Worm (Caenorhabditis elegans) whole organism, late embryonic: ENCODE measurements around the gene F13E9.13.

Experiments
- C08G9.2 ChIP-seq: sonication (generic microtip); optimal IDR thresholded peaks from 2 replicates; lab custom pipeline; 2016; ENCODE audit warnings: mild to moderate bottlenecking, missing genetic modification characterization, moderate library complexity, missing compliant biosample characterization
- C38D4.7 ChIP-seq: fragments of 200-800 bp; sonication (Bioruptor generic); optimal IDR thresholded peaks from 2 replicates; lab custom pipeline; 2018; ENCODE audit warnings: mild to moderate bottlenecking, missing genetic modification characterization, moderate library complexity, missing compliant biosample characterization
- F13H6.1 ChIP-seq: sonication (generic microtip); optimal IDR thresholded peaks from 2 replicates; lab custom pipeline; 2016; ENCODE audit warnings: missing genetic modification characterization, missing compliant biosample characterization
- K02D7.2 ChIP-seq: sonication (generic microtip); optimal IDR thresholded peaks from 2 replicates; lab custom pipeline; 2017; ENCODE audit warnings: mild to moderate bottlenecking, missing genetic modification characterization, missing compliant biosample characterization
- T23F11.4 ChIP-seq: fragments of 200-800 bp; sonication (Bioruptor generic); optimal IDR thresholded peaks from 2 replicates; lab custom pipeline; 2018; ENCODE audit warnings: mild to moderate bottlenecking, missing genetic modification characterization, missing compliant biosample characterization
- Y22D7AL.16 ChIP-seq: sonication (generic microtip); optimal IDR thresholded peaks from 2 replicates; lab custom pipeline; 2016; ENCODE audit warnings: missing genetic modification characterization, missing compliant biosample characterization
- ahr-1 ChIP-seq: sonication (generic microtip); optimal IDR thresholded peaks from 2 replicates; lab custom pipeline; 2016; ENCODE audit warnings: missing genetic modification characterization, missing compliant biosample characterization
- ceh-14 ChIP-seq: sonication (generic microtip); optimal IDR thresholded peaks from 2 replicates; lab custom pipeline; 2016; ENCODE audit warnings: missing genotype, missing genetic modification characterization, missing compliant biosample characterization
- ceh-18 ChIP-seq: sonication (generic microtip); optimal IDR thresholded peaks from 2 replicates; lab custom pipeline; 2016; ENCODE audit warnings: missing genetic modification characterization, missing compliant biosample characterization
- ceh-19 ChIP-seq: fragments of 200-800 bp; sonication (Bioruptor generic); optimal IDR thresholded peaks from 2 replicates; lab custom pipeline; 2018; ENCODE audit warnings: mild to moderate bottlenecking, missing genetic modification characterization, missing compliant biosample characterization
- ceh-2 ChIP-seq: sonication (generic microtip); optimal IDR thresholded peaks from 2 replicates; lab custom pipeline; 2016; ENCODE audit warnings: missing genotype, missing genetic modification characterization, missing compliant biosample characterization
- ceh-22 ChIP-seq: sonication (generic microtip); optimal IDR thresholded peaks from 2 replicates; lab custom pipeline; 2017; ENCODE audit warnings: missing biosample characterization, missing genetic modification characterization
- ceh-24 ChIP-seq: sonication (generic microtip); optimal IDR thresholded peaks from 2 replicates; lab custom pipeline; 2016; ENCODE audit warnings: mild to moderate bottlenecking, missing genetic modification characterization, missing compliant biosample characterization
- ceh-30 ChIP-seq: fragments of 150-350 bp; optimal IDR thresholded peaks from 2 replicates; lab custom pipeline; 2014; ENCODE audit warnings: missing biosample characterization, missing genetic modification characterization
- ceh-31 ChIP-seq: sonication (generic microtip); optimal IDR thresholded peaks from 2 replicates; lab custom pipeline; 2016; ENCODE audit warnings: missing genetic modification characterization, missing compliant biosample characterization
- ceh-6 ChIP-seq: fragments of 200-800 bp; sonication (Bioruptor generic); optimal IDR thresholded peaks from 2 replicates; lab custom pipeline; 2018; ENCODE audit warnings: mild to moderate bottlenecking, missing genetic modification characterization, missing compliant biosample characterization
- ceh-9 ChIP-seq: sonication (generic microtip); optimal IDR thresholded peaks from 2 replicates; lab custom pipeline; 2016; ENCODE audit warnings: mild to moderate bottlenecking, missing genetic modification characterization, inconsistent platforms, missing compliant biosample characterization
- ets-4 ChIP-seq: sonication (generic microtip); optimal IDR thresholded peaks from 2 replicates; lab custom pipeline; 2016; ENCODE audit warnings: missing genetic modification characterization, missing compliant biosample characterization
- fax-1 ChIP-seq: sonication (generic microtip); optimal IDR thresholded peaks from 2 replicates; lab custom pipeline; 2016; ENCODE audit warnings: missing genotype, missing genetic modification characterization, missing compliant biosample characterization
- hlh-6 ChIP-seq: sonication (generic microtip); optimal IDR thresholded peaks from 2 replicates; lab custom pipeline; 2016; ENCODE audit warnings: missing genotype, missing genetic modification characterization, missing compliant biosample characterization
- nfya-1 ChIP-seq: sonication (generic microtip); optimal IDR thresholded peaks from 2 replicates; lab custom pipeline; 2017; ENCODE audit warnings: missing genetic modification characterization, mild to moderate bottlenecking, missing compliant biosample characterization, antibody characterized with exemption, moderate library complexity
- pag-3 ChIP-seq: sonication (generic microtip); optimal IDR thresholded peaks from 2 replicates; lab custom pipeline; 2016; ENCODE audit warnings: missing compliant biosample characterization, missing genetic modification characterization, borderline replicate concordance
- pha-4 ChIP-seq: fragments of 150-350 bp; optimal IDR thresholded peaks from 2 replicates; lab custom pipeline; 2018; ENCODE audit warnings: missing biosample characterization, missing genetic modification reagents, missing genetic modification characterization
- pros-1 ChIP-seq: fragments of 150-350 bp; optimal IDR thresholded peaks from 2 replicates; lab custom pipeline; 2014; ENCODE audit warnings: missing biosample characterization, missing genetic modification reagents, missing genetic modification characterization
- ref-2 ChIP-seq: sonication (generic microtip); optimal IDR thresholded peaks from 2 replicates; lab custom pipeline; 2016; ENCODE audit warnings: missing genetic modification characterization, missing compliant biosample characterization
- rnt-1 ChIP-seq: sonication (generic microtip); optimal IDR thresholded peaks from 2 replicates; lab custom pipeline; 2016; ENCODE audit warnings: missing genetic modification characterization, missing compliant biosample characterization
- sdc-2 ChIP-seq: sonication (generic microtip); optimal IDR thresholded peaks from 2 replicates; lab custom pipeline; 2016; ENCODE audit warnings: missing genotype, missing genetic modification characterization, missing compliant biosample characterization
- sox-2 ChIP-seq: fragments of 200-800 bp; sonication (Bioruptor generic); IDR thresholded peaks from 2 replicates; pipeline ENCODE4 v1.3.6; 2022; ENCODE audit warnings: missing genetic modification reagents, missing genetic modification characterization, missing compliant biosample characterization
- sox-4 ChIP-seq: sonication (generic microtip); optimal IDR thresholded peaks from 2 replicates; lab custom pipeline; 2017; ENCODE audit warnings: mild to moderate bottlenecking, missing genetic modification characterization, inconsistent platforms, missing compliant biosample characterization
- syd-9 ChIP-seq: sonication (generic microtip); optimal IDR thresholded peaks from 2 replicates; lab custom pipeline; 2016; ENCODE audit warnings: mild to moderate bottlenecking, missing genetic modification characterization, moderate library complexity, missing compliant biosample characterization
- tbx-7 ChIP-seq: sonication (generic microtip); optimal IDR thresholded peaks from 2 replicates; lab custom pipeline; 2016; ENCODE audit warnings: missing genotype, missing genetic modification characterization, missing compliant biosample characterization
- unc-3 ChIP-seq, 2 experiments: fragments of 200-800 bp in 1 of 2; sonication (Bioruptor generic) in 1 of 2; sonication (generic microtip) in 1 of 2; conservative IDR thresholded peaks in 1 of 2; optimal IDR thresholded peaks in 1 of 2; 2 replicates each; pipeline versions ENCODE4 v1.3.6 to Lab custom; 2016 to 2022; ENCODE audit warnings: missing compliant biosample characterization in 2 of 2, missing genetic modification characterization in 2 of 2, missing genetic modification reagents in 1 of 2
- ztf-16 ChIP-seq: sonication (generic microtip); optimal IDR thresholded peaks from 2 replicates; lab custom pipeline; 2017; ENCODE audit warnings: missing genetic modification characterization, missing compliant biosample characterization

The F13E9.13 gene

ce11 chrIV:10900083-10900482, 18.7 kb downstream of the F13E9.13 start, which contains the start of gene srlf-30:
Gene srlf-30 (plus strand): TSS chrIV:10900383.
- TF ChIP-seq ceh-6: no peak
- TF ChIP-seq fax-1 (tag; lab: Kevin White, UChicago): no peak
- TF ChIP-seq ceh-24: no peak
- no peak for TF ChIP-seq syd-9 (tag; lab: Kevin White, UChicago)
- TF ChIP-seq sox-2 (GFP tag; lab: Robert Waterston, UW): no peak

ce11 chrIV:10902476-10902875, 21.1 kb downstream of the F13E9.13 start:
- TF ChIP-seq ceh-14 (no peak), ztf-16 (tag; lab: Kevin White, UChicago) (no peak), sdc-2 (tag; lab: Kevin White, UChicago) (no peak), ceh-22 (tag; lab: Kevin White, UChicago) (no peak), T23F11.4 (GFP tag; lab: Kevin White, UChicago) (no peak), nfya-1 (tag; lab: Kevin White, UChicago) (no peak), sox-4 (tag; lab: Kevin White, UChicago) (no peak), ceh-18 (tag; lab: Kevin White, UChicago) (no peak)

DNA sequence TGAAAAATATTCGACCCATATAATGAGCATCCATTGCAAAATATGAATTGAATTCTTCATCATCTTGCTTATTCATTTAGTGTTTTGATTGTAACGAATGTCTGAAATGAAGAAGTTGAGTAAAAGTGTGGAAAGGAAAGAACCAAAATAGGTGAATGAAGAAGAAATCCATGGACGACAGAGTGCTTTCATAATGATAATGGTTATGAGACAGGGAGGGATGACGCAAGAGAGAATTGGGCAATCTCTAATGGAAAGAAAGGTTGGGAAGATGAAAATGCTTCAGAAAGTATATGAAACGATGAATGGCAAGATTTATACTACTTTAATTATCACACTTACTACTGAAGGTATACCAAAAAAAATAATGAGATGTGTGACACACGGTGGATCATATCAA, 22.9 kb downstream of the F13E9.13 start, which contains the start of gene ZK596.3:
ZK596.3 (minus strand) TSS at position 101 of the 400 bp plus-strand sequence.
- TF ChIP-seq T23F11.4 (GFP tag; lab: Kevin White, UChicago) (no peak), sox-2 (GFP tag; lab: Robert Waterston, UW) (no peak), hlh-6 (tag; lab: Kevin White, UChicago) (no peak), ceh-18 (tag; lab: Kevin White, UChicago) (no peak)

DNA sequence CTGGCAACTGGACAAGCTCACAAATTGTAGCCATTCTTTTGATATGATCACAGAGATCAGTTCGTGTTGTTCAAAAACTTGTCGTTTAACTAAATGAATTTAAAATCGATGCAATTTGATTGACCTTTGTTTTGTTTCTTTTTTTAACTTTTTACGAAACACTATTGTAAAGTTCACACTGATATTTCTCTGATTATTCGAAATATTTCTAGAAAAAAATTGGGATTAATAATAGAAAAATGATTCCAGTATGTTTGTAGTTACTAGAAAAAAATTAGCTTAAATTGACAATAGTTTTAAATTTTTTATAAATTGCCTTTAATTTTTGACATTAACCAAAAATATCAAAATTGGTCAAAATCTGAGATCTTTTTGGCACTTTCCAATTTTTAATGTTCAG, 27.9 kb downstream of the F13E9.13 start, which contains the start of gene ZK596.2:
ZK596.2 (minus strand) TSS at position 101 of the 400 bp plus-strand sequence.
- TF ChIP-seq ahr-1 (no peak), pha-4 (tag; lab: Kevin White, UChicago) (no peak), ceh-2 (tag; lab: Kevin White, UChicago) (no peak), rnt-1 (tag; lab: Kevin White, UChicago) (no peak), unc-3 (GFP tag; conservative IDR thresholded peaks at IDR 0.05; lab: Robert Waterston, UW) (no peak), unc-3 (tag; optimal IDR thresholded peaks at IDR 0.05; lab: Kevin White, UChicago) (no peak), Y22D7AL.16 (tag; lab: Kevin White, UChicago) (no peak), C08G9.2 (tag; lab: Kevin White, UChicago) (no peak), ceh-14 (no peak), pros-1 (tag; lab: Kevin White, UChicago) (no peak), F13H6.1 (tag; lab: Kevin White, UChicago) (no peak), tbx-7 (no peak), T23F11.4 (GFP tag; lab: Kevin White, UChicago) (no peak), pag-3 (no peak), K02D7.2 (no peak), C38D4.7 (GFP tag; lab: Kevin White, UChicago) (no peak), ceh-30 (tag; lab: Kevin White, UChicago) (no peak)

DNA sequence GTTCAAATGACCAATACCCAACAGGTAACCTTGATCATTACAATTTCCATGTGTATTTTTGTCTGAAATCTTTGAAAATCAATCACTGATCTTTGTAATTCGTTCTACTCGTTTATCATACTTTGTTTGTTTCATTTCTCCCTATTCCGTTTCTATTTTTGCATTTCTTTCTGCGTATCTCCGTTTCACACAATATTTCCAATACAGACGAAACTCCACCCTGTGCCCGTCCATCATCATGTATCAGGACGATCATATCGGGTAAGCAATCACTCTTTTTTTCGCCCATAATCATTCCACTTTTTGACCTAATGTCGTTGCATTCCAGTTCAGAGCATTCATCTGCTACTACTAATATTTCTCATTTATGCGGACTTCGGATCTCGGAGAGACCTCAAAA, 28.4 kb downstream of the F13E9.13 start, which contains the start of gene pyk-2:
pyk-2 (plus strand) TSS at position 206 of the 400 bp plus-strand sequence.
- TF ChIP-seq F13H6.1 (tag; lab: Kevin White, UChicago): no peak
- no peak for TF ChIP-seq ceh-31
- TF ChIP-seq Y22D7AL.16 (tag; lab: Kevin White, UChicago): no peak
- TF ChIP-seq ceh-9 (tag; lab: Kevin White, UChicago): no peak
- no peak for TF ChIP-seq sox-4 (tag; lab: Kevin White, UChicago)
- TF ChIP-seq ceh-19 (GFP tag; lab: Kevin White, UChicago): no peak
- TF ChIP-seq ets-4 (tag; lab: Kevin White, UChicago): no peak
- TF ChIP-seq rnt-1 (tag; lab: Kevin White, UChicago): no peak
- no peak for TF ChIP-seq ref-2 (tag; lab: Kevin White, UChicago)
